Fruit fly (Drosophila melanogaster): ENCODE measurements around the gene CG14985.

CG14985 gene

DNA sequence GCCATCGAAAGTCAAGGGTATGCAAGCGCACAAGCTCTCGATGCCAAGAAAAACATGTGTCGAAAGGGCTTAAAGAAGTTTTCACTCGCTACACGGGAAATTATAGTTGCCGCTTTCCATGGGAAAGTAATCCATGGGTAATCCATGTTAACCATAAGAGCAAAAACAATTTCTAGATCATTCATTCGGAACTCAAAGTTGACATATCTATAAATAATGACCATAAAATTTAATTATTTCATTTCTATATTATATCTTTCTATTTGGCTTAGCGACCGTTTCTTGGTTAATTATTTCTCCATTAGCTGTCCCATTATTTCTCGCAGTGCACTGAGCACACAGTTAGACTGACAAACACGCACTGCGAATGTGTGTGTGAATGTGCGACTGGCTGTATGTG lies 2.6 kb upstream of the CG14985 start:
- TF ChIP-seq Max (GFP tag; optimal IDR thresholded peaks at IDR 0.05): no peak
- no peak for TF ChIP-seq mld (GFP tag; IDR thresholded peaks at IDR 0.05; ENCODE audit: partially characterized antibody)
- no peak for TF ChIP-seq onecut (GFP tag; IDR thresholded peaks at IDR 0.05)
- TF ChIP-seq danr (GFP tag; IDR thresholded peaks at IDR 0.05): no peak
- no peak for TF ChIP-seq CG7271 (tag; optimal IDR thresholded peaks at IDR 0.05)
- TF ChIP-seq Bdp1 (GFP tag; optimal IDR thresholded peaks at IDR 0.05): no peak
- TF ChIP-seq NFAT (GFP tag; IDR thresholded peaks at IDR 0.05): no peak
- TF ChIP-seq kni (GFP tag; optimal IDR thresholded peaks at IDR 0.05): no peak
- TF ChIP-seq HHEX (GFP tag; optimal IDR thresholded peaks at IDR 0.05): no peak
- TF ChIP-seq ssp (GFP tag; IDR thresholded peaks at IDR 0.05): no peak
- no peak for TF ChIP-seq ab (GFP tag; optimal IDR thresholded peaks at IDR 0.05)
- peak; percentile 17 for TF ChIP-seq CG8388 (GFP tag; optimal IDR thresholded peaks at IDR 0.05)
- TF ChIP-seq Optix (GFP tag; IDR thresholded peaks at IDR 0.05): no peak
- no peak for TF ChIP-seq E2f1 (GFP tag; IDR thresholded peaks at IDR 0.05)
- TF ChIP-seq Lhr (GFP tag; optimal IDR thresholded peaks at IDR 0.05): no peak
- no peak for TF ChIP-seq trh (GFP tag; optimal IDR thresholded peaks at IDR 0.05)
- TF ChIP-seq CG34376 (GFP tag; optimal IDR thresholded peaks at IDR 0.05): no peak
- TF ChIP-seq ranshi (GFP tag; IDR thresholded peaks at IDR 0.05): no peak
- no peak for TF ChIP-seq CG13894 (tag; optimal IDR thresholded peaks at IDR 0.05)
- no peak for TF ChIP-seq CG43689 (GFP tag; IDR thresholded peaks at IDR 0.05)
- no peak for TF ChIP-seq Mad (GFP tag; optimal IDR thresholded peaks at IDR 0.05)
- TF ChIP-seq CG6272 (GFP tag; IDR thresholded peaks at IDR 0.05): no peak
- no peak for TF ChIP-seq Tbp (GFP tag; optimal IDR thresholded peaks at IDR 0.05)
- no peak for TF ChIP-seq grn (GFP tag; optimal IDR thresholded peaks at IDR 0.05)
- TF ChIP-seq CoRest (tag; optimal IDR thresholded peaks at IDR 0.05): peak; percentile 62
- no peak for TF ChIP-seq Stat92E (GFP tag; optimal IDR thresholded peaks at IDR 0.05)
- no peak for TF ChIP-seq usp (GFP tag; optimal IDR thresholded peaks at IDR 0.05)
- TF ChIP-seq H2.0 (GFP tag; IDR thresholded peaks at IDR 0.05): no peak
- TF ChIP-seq knrl (GFP tag; IDR thresholded peaks at IDR 0.05; ENCODE audit: partially characterized antibody): no peak
- no peak for TF ChIP-seq H15 (GFP tag; IDR thresholded peaks at IDR 0.05)
- no peak for TF ChIP-seq CG30431 (GFP tag; optimal IDR thresholded peaks at IDR 0.05)
- no peak for TF ChIP-seq lbe (GFP tag; optimal IDR thresholded peaks at IDR 0.05)
- peak; percentile 41; the same call in 1 of the 2 replicates for TF ChIP-seq CG9215 (GFP tag; IDR thresholded peaks at IDR 0.05)
- no peak for TF ChIP-seq CG10431 (GFP tag; optimal IDR thresholded peaks at IDR 0.05)
- TF ChIP-seq Sox100B (GFP tag; optimal IDR thresholded peaks at IDR 0.05): peak; percentile 28
- TF ChIP-seq HLHmδ (GFP tag; optimal IDR thresholded peaks at IDR 0.05): no peak
- peak; percentile 46 for TF ChIP-seq CG3281 (GFP tag; optimal IDR thresholded peaks at IDR 0.05)
- no peak for TF ChIP-seq maf-S (GFP tag; optimal IDR thresholded peaks at IDR 0.05)
- no peak for TF ChIP-seq salm (tag; optimal IDR thresholded peaks at IDR 0.05)
- TF ChIP-seq Bgb (GFP tag; IDR thresholded peaks at IDR 0.05; ENCODE audit: partially characterized antibody): no peak
- TF ChIP-seq Sry-δ (GFP tag; optimal IDR thresholded peaks at IDR 0.05): no peak
- peak; percentile 53 for TF ChIP-seq CG2678 (tag; optimal IDR thresholded peaks at IDR 0.05)
- TF ChIP-seq CG6683 (GFP tag; optimal IDR thresholded peaks at IDR 0.05): no peak
- TF ChIP-seq sqz (GFP tag; optimal IDR thresholded peaks at IDR 0.05): no peak
- TF ChIP-seq B-H1 (GFP tag; IDR thresholded peaks at IDR 0.05): no peak
- no peak for TF ChIP-seq CG14667 (GFP tag; IDR thresholded peaks at IDR 0.05)
- TF ChIP-seq luna (GFP tag; optimal IDR thresholded peaks at IDR 0.05): no peak
- TF ChIP-seq cato (GFP tag; optimal IDR thresholded peaks at IDR 0.05; ENCODE audit: borderline replicate concordance): no peak
- peak; percentile 64 for TF ChIP-seq Hmr (GFP tag; optimal IDR thresholded peaks at IDR 0.05)
- no peak for TF ChIP-seq CG5245 (GFP tag; optimal IDR thresholded peaks at IDR 0.05)
- peak; percentile 59 for TF ChIP-seq CG9727 (GFP tag; optimal IDR thresholded peaks at IDR 0.05)
- TF ChIP-seq Fer2 (tag; optimal IDR thresholded peaks at IDR 0.05): no peak

Data from whole organism, embryonic.